Fruit fly (Drosophila melanogaster) whole organism, embryonic: ENCODE data around the gene rictor.

ENCODE experiments used
- Aef1 ChIP-seq: fragments of 200-800 bp; sonication (Bioruptor generic); IDR thresholded peaks from 3 replicates; pipeline ENCODE4 v1.3.6; 2022; ENCODE audit warnings: missing biosample characterization, missing genetic modification characterization
- Asciz ChIP-seq: fragments of 200-800 bp; sonication (Bioruptor generic); optimal IDR thresholded peaks from 2 replicates; lab custom pipeline; 2017; ENCODE audit warnings: missing biosample characterization, mild to moderate bottlenecking, missing genetic modification characterization, missing genetic modification reagents
- CG11504 ChIP-seq: fragments of 200-800 bp; sonication (Bioruptor generic); optimal IDR thresholded peaks from 3 replicates; lab custom pipeline; 2019; ENCODE audit warnings: missing biosample characterization, mild to moderate bottlenecking, missing genetic modification characterization, moderate library complexity
- CG12769 ChIP-seq: fragments of 200-800 bp; sonication (Bioruptor generic); optimal IDR thresholded peaks from 2 replicates; lab custom pipeline; 2019; ENCODE audit warnings: missing biosample characterization, mild to moderate bottlenecking, missing genetic modification characterization, moderate library complexity
- CG13123 ChIP-seq: fragments of 200-800 bp; sonication (Bioruptor generic); optimal IDR thresholded peaks from 2 replicates; lab custom pipeline; 2016; ENCODE audit warnings: missing biosample characterization, missing genetic modification characterization
- CG13296 ChIP-seq: fragments of 200-800 bp; sonication (Bioruptor generic); optimal IDR thresholded peaks from 3 replicates; lab custom pipeline; 2018; ENCODE audit warnings: missing biosample characterization, mild to moderate bottlenecking, missing genetic modification characterization
- CG13775 ChIP-seq: fragments of 200-800 bp; sonication (Bioruptor generic); optimal IDR thresholded peaks from 3 replicates; lab custom pipeline; 2017; ENCODE audit warnings: missing biosample characterization, mild to moderate bottlenecking, missing genetic modification characterization
- CG15601 ChIP-seq: fragments of 200-800 bp; sonication (Bioruptor generic); optimal IDR thresholded peaks from 3 replicates; lab custom pipeline; 2019; ENCODE audit warnings: missing biosample characterization, mild to moderate bottlenecking, missing genetic modification characterization, moderate library complexity
- CG17186 ChIP-seq: fragments of 200-800 bp; sonication (Bioruptor generic); optimal IDR thresholded peaks from 3 replicates; lab custom pipeline; 2017; ENCODE audit warnings: missing biosample characterization, missing genetic modification reagents, missing genetic modification characterization
- CG17568 ChIP-seq: fragments of 200-800 bp; sonication (Bioruptor generic); optimal IDR thresholded peaks from 2 replicates; lab custom pipeline; 2018; ENCODE audit warnings: missing biosample characterization, mild to moderate bottlenecking, missing genetic modification characterization, moderate library complexity
- CG17829 ChIP-seq: fragments of 200-800 bp; optimal IDR thresholded peaks from 2 replicates; lab custom pipeline; 2019; ENCODE audit warnings: missing biosample characterization, mild to moderate bottlenecking, missing genetic modification characterization, moderate library complexity
- CG18476 ChIP-seq: fragments of 200-800 bp; sonication (Bioruptor generic); optimal IDR thresholded peaks from 2 replicates; lab custom pipeline; 2016; ENCODE audit warnings: missing biosample characterization, mild to moderate bottlenecking, missing genetic modification characterization
- CG18619 ChIP-seq: fragments of 200-800 bp; sonication (Bioruptor generic); optimal IDR thresholded peaks from 3 replicates; lab custom pipeline; 2017; ENCODE audit warnings: missing biosample characterization, mild to moderate bottlenecking, missing genetic modification characterization
- CG2120 ChIP-seq: fragments of 200-800 bp; sonication (Bioruptor generic); optimal IDR thresholded peaks from 3 replicates; lab custom pipeline; 2016; ENCODE audit warnings: missing biosample characterization, missing genetic modification characterization
- CG30403 ChIP-seq: fragments of 200-800 bp; sonication (Bioruptor generic); optimal IDR thresholded peaks from 3 replicates; lab custom pipeline; 2016; ENCODE audit warnings: missing biosample characterization, missing genetic modification characterization
- CG3065 ChIP-seq: fragments of 200-800 bp; sonication (Bioruptor generic); optimal IDR thresholded peaks from 2 replicates; lab custom pipeline; 2016; ENCODE audit warnings: missing biosample characterization, missing genetic modification characterization
- CG31365 ChIP-seq: fragments of 200-800 bp; sonication (Bioruptor generic); optimal IDR thresholded peaks from 2 replicates; lab custom pipeline; 2018; ENCODE audit warnings: missing biosample characterization, mild to moderate bottlenecking, missing genetic modification characterization
- CG3281 ChIP-seq: fragments of 200-800 bp; sonication (Bioruptor generic); optimal IDR thresholded peaks from 3 replicates; lab custom pipeline; 2017; ENCODE audit warnings: missing biosample characterization, mild to moderate bottlenecking, missing genetic modification characterization
- CG33557 ChIP-seq: fragments of 200-800 bp; sonication (Bioruptor generic); optimal IDR thresholded peaks from 2 replicates; lab custom pipeline; 2019; ENCODE audit warnings: missing biosample characterization, mild to moderate bottlenecking, missing genetic modification characterization, moderate library complexity
- CG4282 ChIP-seq: fragments of 200-800 bp; sonication (Bioruptor generic); optimal IDR thresholded peaks from 2 replicates; lab custom pipeline; 2016; ENCODE audit warnings: missing biosample characterization, missing genetic modification characterization
- CG6813 ChIP-seq: fragments of 200-800 bp; sonication (Bioruptor generic); optimal IDR thresholded peaks from 2 replicates; lab custom pipeline; 2017; ENCODE audit warnings: missing biosample characterization, missing genetic modification characterization, mild to moderate bottlenecking, moderate library complexity, missing genetic modification reagents
- CG7556 ChIP-seq: fragments of 200-800 bp; sonication (Bioruptor generic); optimal IDR thresholded peaks from 2 replicates; lab custom pipeline; 2017; ENCODE audit warnings: missing biosample characterization, mild to moderate bottlenecking, missing genetic modification characterization
- CG8944 ChIP-seq: fragments of 200-800 bp; sonication (Bioruptor generic); optimal IDR thresholded peaks from 3 replicates; lab custom pipeline; 2016; ENCODE audit warnings: missing biosample characterization, missing genetic modification characterization
- CG9609 ChIP-seq: fragments of 200-800 bp; sonication (Bioruptor generic); optimal IDR thresholded peaks from 3 replicates; lab custom pipeline; 2016; ENCODE audit warnings: missing biosample characterization, missing genetic modification characterization
- D ChIP-seq, 2 experiments: fragments of 200-800 bp in 1 of 2; fragments of >200 bp in 1 of 2; sonication (Bioruptor generic) in 1 of 2; optimal IDR thresholded peaks; 2 replicates in 1 of 2; 3 replicates in 1 of 2; lab custom pipeline; 2017; ENCODE audit warnings: mild to moderate bottlenecking in 1 of 2, missing biosample characterization in 1 of 2, missing genetic modification characterization in 1 of 2, missing genetic modification reagents in 1 of 2
- Hr78 ChIP-seq, 2 experiments: fragments of 200-800 bp in 1 of 2; fragments of >200 bp in 1 of 2; sonication (Bioruptor generic) in 1 of 2; optimal IDR thresholded peaks; 2 replicates each; lab custom pipeline; 2017 to 2019; ENCODE audit warnings: missing biosample characterization in 2 of 2, missing genetic modification characterization in 2 of 2, mild to moderate bottlenecking in 1 of 2, moderate library complexity in 1 of 2
- Mes4 ChIP-seq: fragments of 200-800 bp; sonication (Bioruptor generic); optimal IDR thresholded peaks from 2 replicates; lab custom pipeline; 2016; ENCODE audit warnings: missing biosample characterization, missing genetic modification characterization
- Mrtf ChIP-seq: fragments of 200-800 bp; sonication (Bioruptor generic); IDR thresholded peaks from 3 replicates; pipeline ENCODE4 v1.3.6; 2022; ENCODE audit warnings: missing biosample characterization, missing genetic modification characterization
- NFAT ChIP-seq: fragments of 200-800 bp; sonication (Bioruptor generic); IDR thresholded peaks from 2 replicates; pipeline ENCODE4 v1.3.6; 2022; ENCODE audit warnings: missing biosample characterization, missing genetic modification characterization
- Rfx ChIP-seq: fragments of 200-800 bp; sonication (Bioruptor generic); IDR thresholded peaks from 2 replicates; pipeline ENCODE4 v1.3.6; 2022; ENCODE audit warnings: missing biosample characterization, missing genetic modification characterization
- Taf1 ChIP-seq: fragments of 200-800 bp; sonication (Bioruptor generic); IDR thresholded peaks from 2 replicates; pipeline ENCODE4 v1.3.6; 2022; ENCODE audit warnings: missing biosample characterization, missing genetic modification characterization
- Vsx1 ChIP-seq: fragments of 200-800 bp; sonication (Bioruptor generic); optimal IDR thresholded peaks from 2 replicates; lab custom pipeline; 2017; ENCODE audit warnings: missing biosample characterization, mild to moderate bottlenecking, missing genetic modification characterization, missing genetic modification reagents
- bigmax ChIP-seq: fragments of 200-800 bp; sonication (Bioruptor generic); optimal IDR thresholded peaks from 2 replicates; lab custom pipeline; 2018; ENCODE audit warnings: missing biosample characterization, mild to moderate bottlenecking, missing genetic modification characterization
- cg ChIP-seq: fragments of 200-800 bp; sonication (Bioruptor generic); optimal IDR thresholded peaks from 3 replicates; lab custom pipeline; 2019; ENCODE audit warnings: missing biosample characterization, mild to moderate bottlenecking, missing genetic modification characterization, moderate library complexity
- chn ChIP-seq: fragments of 200-800 bp; sonication (Bioruptor generic); optimal IDR thresholded peaks from 2 replicates; lab custom pipeline; 2016; ENCODE audit warnings: missing biosample characterization, missing genetic modification characterization
- en ChIP-seq: fragments of 200-800 bp; sonication (Bioruptor generic); optimal IDR thresholded peaks from 2 replicates; lab custom pipeline; 2016; ENCODE audit warnings: missing biosample characterization, missing genetic modification characterization
- fd3F ChIP-seq: fragments of 200-800 bp; sonication (Bioruptor generic); optimal IDR thresholded peaks from 2 replicates; lab custom pipeline; 2018; ENCODE audit warnings: missing biosample characterization, mild to moderate bottlenecking, missing genetic modification characterization, moderate library complexity
- gcm2 ChIP-seq: fragments of 200-800 bp; sonication (Bioruptor generic); optimal IDR thresholded peaks from 2 replicates; lab custom pipeline; 2016; ENCODE audit warnings: missing biosample characterization, missing genetic modification characterization
- grau ChIP-seq: fragments of 200-800 bp; optimal IDR thresholded peaks from 3 replicates; lab custom pipeline; 2019; ENCODE audit warnings: missing biosample characterization, mild to moderate bottlenecking, missing genetic modification characterization, moderate library complexity
- lilli ChIP-seq: fragments of 200-800 bp; sonication (Bioruptor generic); optimal IDR thresholded peaks from 3 replicates; lab custom pipeline; 2016; ENCODE audit warnings: missing biosample characterization, missing genetic modification characterization
- nau ChIP-seq: fragments of 200-800 bp; sonication (Bioruptor generic); optimal IDR thresholded peaks from 3 replicates; lab custom pipeline; 2017; ENCODE audit warnings: missing biosample characterization, mild to moderate bottlenecking, missing genetic modification characterization, missing genetic modification reagents
- p53 ChIP-seq: fragments of 200-800 bp; sonication (Bioruptor generic); optimal IDR thresholded peaks from 2 replicates; lab custom pipeline; 2016; ENCODE audit warnings: missing biosample characterization, missing genetic modification characterization
- pb ChIP-seq: fragments of 200-800 bp; sonication (Bioruptor generic); optimal IDR thresholded peaks from 3 replicates; lab custom pipeline; 2016; ENCODE audit warnings: missing biosample characterization, missing genetic modification characterization
- ro ChIP-seq: fragments of 200-800 bp; sonication (Bioruptor generic); IDR thresholded peaks from 2 replicates; pipeline ENCODE4 v1.3.6; 2022; ENCODE audit warnings: missing biosample characterization, missing genetic modification characterization
- sc ChIP-seq, 3 experiments: fragments of >200 bp in 2 of 3; fragments of 200-800 bp in 1 of 3; sonication (Bioruptor generic) in 1 of 3; optimal IDR thresholded peaks; 2 replicates in 2 of 3; 3 replicates in 1 of 3; lab custom pipeline; 2017; ENCODE audit warnings: mild to moderate bottlenecking in 1 of 3, missing biosample characterization in 1 of 3, missing genetic modification characterization in 1 of 3, missing genetic modification reagents in 1 of 3
- sd ChIP-seq: fragments of 200-800 bp; sonication (Bioruptor generic); optimal IDR thresholded peaks from 3 replicates; lab custom pipeline; 2018; ENCODE audit warnings: missing biosample characterization, mild to moderate bottlenecking, missing genetic modification characterization, moderate library complexity
- sens-2 ChIP-seq: fragments of 200-800 bp; sonication (Bioruptor generic); IDR thresholded peaks from 2 replicates; pipeline ENCODE4 v1.3.6; 2022; ENCODE audit warnings: missing biosample characterization, missing genetic modification characterization
- tio ChIP-seq: fragments of 200-800 bp; sonication (Bioruptor generic); optimal IDR thresholded peaks from 2 replicates; lab custom pipeline; 2017; ENCODE audit warnings: missing biosample characterization, missing genetic modification characterization, inconsistent platforms
- vfl ChIP-seq: fragments of 200-800 bp; sonication (Bioruptor generic); optimal IDR thresholded peaks from 2 replicates; lab custom pipeline; 2016; ENCODE audit warnings: missing biosample characterization, missing genetic modification characterization

rictor gene

DNA sequence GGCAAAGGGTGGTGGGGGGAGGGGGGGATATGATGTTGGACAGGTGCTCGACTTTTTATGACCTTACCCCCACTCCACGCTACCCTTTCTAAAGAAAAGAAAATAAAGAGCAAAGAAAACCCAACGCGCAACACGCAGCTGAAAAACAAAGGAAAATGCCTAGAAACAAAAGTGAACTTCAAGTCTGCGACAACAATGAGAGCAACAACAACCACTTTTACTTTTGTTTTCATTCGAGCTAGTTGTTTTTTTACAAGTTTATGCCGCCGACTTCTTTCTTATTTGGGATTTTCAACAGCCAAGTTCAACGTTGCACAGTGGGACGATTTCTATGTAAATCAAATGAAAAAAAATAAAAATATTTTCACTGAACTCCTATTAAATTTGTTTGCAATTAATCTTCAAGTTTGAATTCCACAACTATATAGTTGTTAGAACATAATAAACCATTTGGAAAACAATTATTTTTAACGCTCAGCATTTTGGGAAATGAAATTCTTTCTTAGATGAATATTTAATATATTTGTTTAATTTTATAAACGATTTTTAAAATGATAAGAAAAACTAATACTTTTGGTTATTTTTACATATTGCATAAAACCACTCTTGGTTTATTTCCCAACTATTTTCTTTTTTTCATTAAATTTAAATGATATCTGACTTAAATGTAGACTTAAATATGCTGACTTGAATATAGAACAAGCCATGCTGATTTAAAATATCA, 36.3 kb downstream of the rictor start (continued):
- peak; percentile 51 for TF ChIP-seq CG18619
- no peak for TF ChIP-seq Mrtf
- no peak for TF ChIP-seq Mes4
- TF ChIP-seq CG12769 (tag; lab: Kevin White, UChicago), result no peak
- TF ChIP-seq gcm2 (GFP tag; lab: Kevin White, UChicago), result no peak
- TF ChIP-seq CG9609, result no peak
- no peak for TF ChIP-seq D (optimal IDR thresholded peaks at IDR 0.05; lab: Kevin White, UChicago)
- TF ChIP-seq D (GFP tag; optimal IDR thresholded peaks at IDR 0.05; lab: Kevin White, UChicago), result peak; percentile 53
- no peak for TF ChIP-seq sc (optimal IDR thresholded peaks at IDR 0.05; lab: Kevin White, UChicago)
- peak; percentile 30 for TF ChIP-seq sc (GFP tag; optimal IDR thresholded peaks at IDR 0.05; lab: Kevin White, UChicago)
- no peak for TF ChIP-seq CG6813 (GFP tag; lab: Kevin White, UChicago)
- no peak for TF ChIP-seq CG13296 (GFP tag; lab: Kevin White, UChicago)
- TF ChIP-seq CG17186 (GFP tag; lab: Kevin White, UChicago), result no peak
- peak; percentile 39 for TF ChIP-seq CG3281 (GFP tag; lab: Kevin White, UChicago)
- TF ChIP-seq Aef1, result no peak
- peak; percentile 56 for TF ChIP-seq grau
- peak; percentile 76 for TF ChIP-seq CG7556 (GFP tag; lab: Kevin White, UChicago)
- no peak for TF ChIP-seq p53 (GFP tag; lab: Kevin White, UChicago)
- TF ChIP-seq CG30403 (GFP tag; lab: Kevin White, UChicago), result peak; percentile 53
- TF ChIP-seq pb, result no peak
- TF ChIP-seq chn (GFP tag; lab: Kevin White, UChicago), result no peak
- no peak for TF ChIP-seq vfl (GFP tag; lab: Kevin White, UChicago)
- TF ChIP-seq CG33557 (GFP tag; lab: Kevin White, UChicago), result no peak
- TF ChIP-seq Asciz (GFP tag; lab: Kevin White, UChicago), result no peak
- TF ChIP-seq CG2120 (GFP tag; lab: Kevin White, UChicago), result no peak
- no peak for TF ChIP-seq CG13123 (GFP tag; lab: Kevin White, UChicago)
- no peak for TF ChIP-seq CG31365 (tag; lab: Kevin White, UChicago)
- TF ChIP-seq NFAT (GFP tag; lab: Robert Waterston, UW), result no peak
- no peak for TF ChIP-seq Taf1
- peak in 1 of 2 experiments; percentile 7 for TF ChIP-seq Hr78 (GFP tag; optimal IDR thresholded peaks at IDR 0.05; lab: Kevin White, UChicago)
- peak; percentile 76 for TF ChIP-seq CG11504 (tag; lab: Kevin White, UChicago)
- TF ChIP-seq CG18476 (GFP tag; lab: Kevin White, UChicago), result no peak
- no peak for TF ChIP-seq tio (GFP tag; lab: Kevin White, UChicago)
- no peak for TF ChIP-seq en (GFP tag; lab: Kevin White, UChicago)
- no peak for TF ChIP-seq Vsx1 (GFP tag; lab: Kevin White, UChicago)
- TF ChIP-seq lilli (GFP tag; lab: Kevin White, UChicago), result no peak
- no peak for TF ChIP-seq Rfx (GFP tag; lab: Robert Waterston, UW)
- no peak for TF ChIP-seq CG8944
- TF ChIP-seq CG17568 (GFP tag; lab: Kevin White, UChicago), result no peak
- TF ChIP-seq nau, result no peak
- TF ChIP-seq ro (GFP tag; lab: Robert Waterston, UW), result no peak
- TF ChIP-seq cg, result no peak
- peak; percentile 47 for TF ChIP-seq CG17829 (tag; lab: Kevin White, UChicago)
- no peak for TF ChIP-seq fd3F
- no peak for TF ChIP-seq bigmax (GFP tag; lab: Kevin White, UChicago)
- no peak for TF ChIP-seq CG4282 (GFP tag; lab: Kevin White, UChicago)
- no peak for TF ChIP-seq CG3065 (GFP tag; lab: Kevin White, UChicago)
- no peak for TF ChIP-seq sens-2 (GFP tag; lab: Robert Waterston, UW)
- peak; percentile 20 for TF ChIP-seq CG15601 (tag; lab: Kevin White, UChicago)
- TF ChIP-seq sd (tag; lab: Kevin White, UChicago), result no peak
- TF ChIP-seq CG13775 (GFP tag; lab: Kevin White, UChicago), result peak; percentile 36
